Fruit fly (Drosophila melanogaster) Kc167 (cell line): ENCODE results near the gene Ae2.

Source experiments
- Myc ChIP-seq: fragments of >200 bp; optimal IDR thresholded peaks from 2 replicates; lab custom pipeline; 2017; ENCODE audit warnings: missing external identifiers
- h ChIP-seq: fragments of >200 bp; optimal IDR thresholded peaks from 3 replicates; lab custom pipeline; 2018; ENCODE audit warnings: missing external identifiers
- psq ChIP-seq: fragments of >200 bp; optimal IDR thresholded peaks from 2 replicates; lab custom pipeline; 2017; ENCODE audit warnings: missing external identifiers

DNA sequence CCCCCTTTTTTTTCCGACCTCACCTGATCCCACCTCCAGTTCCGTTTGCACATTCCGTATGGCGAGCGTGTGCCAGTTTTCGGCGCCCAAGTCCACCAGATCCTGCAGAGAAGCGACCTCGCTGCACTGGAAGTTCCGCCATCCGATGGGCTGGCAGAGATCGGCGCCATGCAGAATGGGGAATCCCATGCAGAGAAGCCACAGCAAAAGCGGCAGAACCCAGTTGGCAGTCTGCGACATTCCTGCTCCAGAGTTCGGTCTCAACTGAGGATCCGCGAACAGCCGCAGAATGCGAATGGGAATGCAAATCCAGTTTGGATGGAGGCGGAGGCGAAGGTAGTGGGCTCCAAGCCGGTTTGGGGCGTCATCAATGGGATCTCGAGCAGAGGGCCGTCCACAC is 29.8 kb upstream of the Ae2 start, which contains the start of gene CG6749:
- TF ChIP-seq psq = no peak
- no peak for TF ChIP-seq Myc (lab: Kevin White, UChicago)
- no peak for TF ChIP-seq h (lab: Kevin White, UChicago)
